Worm (Caenorhabditis elegans): ENCODE measurements around the gene K02E10.4.

DNA sequence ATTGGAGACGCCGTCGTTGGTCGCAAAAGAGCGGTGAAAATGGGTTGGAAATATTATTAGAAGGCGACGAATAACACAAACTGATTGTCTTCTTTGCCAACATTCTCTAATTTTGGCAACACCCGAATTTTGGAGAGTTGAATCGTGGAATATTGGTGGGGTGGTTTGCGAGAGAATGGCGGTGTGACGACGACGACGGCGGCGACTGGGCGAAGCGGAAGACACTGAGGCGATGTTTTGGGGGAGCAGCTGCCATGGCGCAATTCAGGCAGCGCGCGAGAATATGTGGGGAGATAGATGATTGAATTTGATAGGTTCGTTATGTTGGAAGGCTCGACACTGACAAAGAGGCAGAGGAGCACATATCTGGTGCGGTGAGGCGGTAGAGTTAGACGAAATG, 32.1 kb upstream of the K02E10.4 start:
- TF ChIP-seq snu-23 (GFP tag; optimal IDR thresholded peaks at IDR 0.05), result no peak
- no peak for TF ChIP-seq zag-1 (tag; optimal IDR thresholded peaks at IDR 0.05)
- no peak for TF ChIP-seq rnt-1 (tag; optimal IDR thresholded peaks at IDR 0.05)
- TF ChIP-seq nhr-47 (tag; optimal IDR thresholded peaks at IDR 0.05), result no peak
- TF ChIP-seq aha-1 (tag; optimal IDR thresholded peaks at IDR 0.05), result no peak
- TF ChIP-seq nhr-237 (tag; optimal IDR thresholded peaks at IDR 0.05), result no peak
- no peak for TF ChIP-seq nhr-11 (tag; optimal IDR thresholded peaks at IDR 0.05)
- TF ChIP-seq lsy-2 (tag; optimal IDR thresholded peaks at IDR 0.05), result no peak
- no peak for TF ChIP-seq skn-1 (tag; optimal IDR thresholded peaks at IDR 0.05)
- no peak for TF ChIP-seq tbx-2 (tag; optimal IDR thresholded peaks at IDR 0.05)
- TF ChIP-seq lin-15B (tag; optimal IDR thresholded peaks at IDR 0.05), result no peak
- no peak for TF ChIP-seq ceh-88 (GFP tag; IDR thresholded peaks at IDR 0.05)

Data from whole organism, L1 larva.